Worm (Caenorhabditis elegans): ENCODE measurements around the gene msrp-7.
A peak's percentile ranks its signal among the peaks of the same experiment; 100 is the strongest.

The msrp-7 gene

ce11 chrII:10843527-10843926, 32.7 kb downstream of the msrp-7 start, which contains the start of gene M106.8:
M106.8 (minus strand) TSS chrII:10843627.
- no peak for TF ChIP-seq mab-5 (tag; optimal IDR thresholded peaks at IDR 0.05)
- no peak for TF ChIP-seq hlh-1 (tag; optimal IDR thresholded peaks at IDR 0.05)
- no peak for TF ChIP-seq tbx-8 (GFP tag; optimal IDR thresholded peaks at IDR 0.05)
- TF ChIP-seq ztf-11 (tag; optimal IDR thresholded peaks at IDR 0.05) = no peak
- no peak for TF ChIP-seq nhr-12 (tag; optimal IDR thresholded peaks at IDR 0.05)
- TF ChIP-seq lin-13 (tag; optimal IDR thresholded peaks at IDR 0.05) = no peak
- no peak for TF ChIP-seq nhr-2 (tag; optimal IDR thresholded peaks at IDR 0.05)
- no peak for TF ChIP-seq sem-2 (GFP tag; optimal IDR thresholded peaks at IDR 0.05)
- TF ChIP-seq unc-120 (tag; optimal IDR thresholded peaks at IDR 0.05; ENCODE audit: poor library complexity, severe bottlenecking) = no peak
- TF ChIP-seq ceh-39 (tag; optimal IDR thresholded peaks at IDR 0.05) = no peak
- TF ChIP-seq unc-62 (GFP tag; optimal IDR thresholded peaks at IDR 0.05) = no peak
- TF ChIP-seq cnd-1 (tag; optimal IDR thresholded peaks at IDR 0.05) = no peak
- TF ChIP-seq lin-32 (GFP tag; optimal IDR thresholded peaks at IDR 0.05) = no peak

ce11 chrII:10847057-10847456, 36.3 kb downstream of the msrp-7 start:
- no peak for TF ChIP-seq tbx-8 (GFP tag; optimal IDR thresholded peaks at IDR 0.05)
- TF ChIP-seq drap-1 (GFP tag; optimal IDR thresholded peaks at IDR 0.05) = no peak

ce11 chrII:10849903-10850302, 39.1 kb downstream of the msrp-7 start, which contains the start of gene M106.2:
M106.2 (minus strand) TSS chrII:10850003.
- TF ChIP-seq unc-39 (tag; optimal IDR thresholded peaks at IDR 0.05) (no peak), nhr-237 (tag; optimal IDR thresholded peaks at IDR 0.05) (no peak), mep-1 (tag; optimal IDR thresholded peaks at IDR 0.05) (no peak), blmp-1 (tag; optimal IDR thresholded peaks at IDR 0.05) (no peak), sem-2 (GFP tag; optimal IDR thresholded peaks at IDR 0.05) (no peak), drap-1 (GFP tag; optimal IDR thresholded peaks at IDR 0.05) (no peak), flh-1 (GFP tag; optimal IDR thresholded peaks at IDR 0.05) (no peak), snpc-4 (tag; optimal IDR thresholded peaks at IDR 0.05) (no peak), elt-3 (tag; optimal IDR thresholded peaks at IDR 0.05) (no peak), ceh-83 (GFP tag; optimal IDR thresholded peaks at IDR 0.05) (no peak), unc-62 (GFP tag; optimal IDR thresholded peaks at IDR 0.05) (no peak), nhr-12 (tag; optimal IDR thresholded peaks at IDR 0.05) (no peak), hlh-1 (tag; optimal IDR thresholded peaks at IDR 0.05) (no peak), mab-5 (tag; optimal IDR thresholded peaks at IDR 0.05) (no peak), sptf-1 (tag; optimal IDR thresholded peaks at IDR 0.05) (no peak), ces-1 (GFP tag; optimal IDR thresholded peaks at IDR 0.05) (no peak), pha-4 (tag; optimal IDR thresholded peaks at IDR 0.05) (no peak), lsy-2 (tag; optimal IDR thresholded peaks at IDR 0.05) (no peak), elt-1 (tag; optimal IDR thresholded peaks at IDR 0.05; ENCODE audit: borderline replicate concordance, insufficient read depth) (no peak), nhr-2 (tag; optimal IDR thresholded peaks at IDR 0.05) (no peak)

- no peak for TF ChIP-seq nhr-2 (tag; optimal IDR thresholded peaks at IDR 0.05)
- no peak for TF ChIP-seq lin-13 (tag; optimal IDR thresholded peaks at IDR 0.05)
- no peak for TF ChIP-seq ceh-83 (GFP tag; optimal IDR thresholded peaks at IDR 0.05)
- no peak for TF ChIP-seq unc-39 (tag; optimal IDR thresholded peaks at IDR 0.05)
- no peak for TF ChIP-seq flh-1 (GFP tag; optimal IDR thresholded peaks at IDR 0.05)
- no peak for TF ChIP-seq bed-3 (GFP tag; optimal IDR thresholded peaks at IDR 0.05)
- TF ChIP-seq lin-32 (GFP tag; optimal IDR thresholded peaks at IDR 0.05) = no peak
- no peak for TF ChIP-seq elt-3 (tag; optimal IDR thresholded peaks at IDR 0.05)
- peak; percentile 3 for TF ChIP-seq lsy-2 (tag; optimal IDR thresholded peaks at IDR 0.05)
- no peak for TF ChIP-seq mab-5 (tag; optimal IDR thresholded peaks at IDR 0.05)
- no peak for TF ChIP-seq nhr-12 (tag; optimal IDR thresholded peaks at IDR 0.05)
- peak; percentile 8 for TF ChIP-seq mep-1 (tag; optimal IDR thresholded peaks at IDR 0.05)
- no peak for TF ChIP-seq ceh-39 (tag; optimal IDR thresholded peaks at IDR 0.05)
- TF ChIP-seq sptf-1 (tag; optimal IDR thresholded peaks at IDR 0.05) = no peak
- no peak for TF ChIP-seq snpc-4 (tag; optimal IDR thresholded peaks at IDR 0.05)
- TF ChIP-seq ces-1 (GFP tag; optimal IDR thresholded peaks at IDR 0.05) = no peak
- TF ChIP-seq tbx-8 (GFP tag; optimal IDR thresholded peaks at IDR 0.05) = no peak
- TF ChIP-seq unc-120 (tag; optimal IDR thresholded peaks at IDR 0.05; ENCODE audit: poor library complexity, severe bottlenecking) = peak; percentile 53
- no peak for TF ChIP-seq mls-2 (tag; optimal IDR thresholded peaks at IDR 0.05)
- TF ChIP-seq ham-2 (GFP tag; optimal IDR thresholded peaks at IDR 0.05) = no peak
- no peak for TF ChIP-seq elt-1 (tag; optimal IDR thresholded peaks at IDR 0.05; ENCODE audit: borderline replicate concordance, insufficient read depth)
- no peak for TF ChIP-seq nhr-28 (tag; optimal IDR thresholded peaks at IDR 0.05)
- no peak for TF ChIP-seq drap-1 (GFP tag; optimal IDR thresholded peaks at IDR 0.05)
- TF ChIP-seq unc-62 (GFP tag; optimal IDR thresholded peaks at IDR 0.05) = peak; percentile 100
- TF ChIP-seq zip-8 (tag; optimal IDR thresholded peaks at IDR 0.05) = no peak
- TF ChIP-seq pha-4 (tag; optimal IDR thresholded peaks at IDR 0.05) = peak; percentile 43
- TF ChIP-seq nhr-237 (tag; optimal IDR thresholded peaks at IDR 0.05) = no peak
- no peak for TF ChIP-seq sem-2 (GFP tag; optimal IDR thresholded peaks at IDR 0.05)
- no peak for TF ChIP-seq ztf-11 (tag; optimal IDR thresholded peaks at IDR 0.05)
- no peak for TF ChIP-seq nhr-76 (tag; optimal IDR thresholded peaks at IDR 0.05)
- TF ChIP-seq ceh-43 (GFP tag; optimal IDR thresholded peaks at IDR 0.05) = no peak
- no peak for TF ChIP-seq hlh-1 (tag; optimal IDR thresholded peaks at IDR 0.05)
- no peak for TF ChIP-seq cnd-1 (tag; optimal IDR thresholded peaks at IDR 0.05)
- TF ChIP-seq blmp-1 (tag; optimal IDR thresholded peaks at IDR 0.05) = no peak
- no peak for TF ChIP-seq M03D4.4 (tag; optimal IDR thresholded peaks at IDR 0.05)
These were observed 40.3 kb downstream of the msrp-7 start for ce11 chrII:10851110-10851509.

Measured in whole organism, mixed stage, embryonic.